Fruit fly (Drosophila melanogaster) whole organism: ENCODE measurements around the gene CG31797.

Experiments used
- CG8478 ChIP-seq: fragments of >200 bp; optimal IDR thresholded peaks from 2 replicates; lab custom pipeline; 2018; ENCODE audit warnings: inconsistent platforms
- Dll ChIP-seq: fragments of >200 bp; optimal IDR thresholded peaks from 2 replicates; lab custom pipeline; 2017
- EcR ChIP-seq, 2 experiments: fragments of >200 bp; optimal IDR thresholded peaks; 2 replicates each; lab custom pipeline; 2017; ENCODE audit warnings: missing biosample characterization in 2 of 2, missing genetic modification characterization in 2 of 2, missing genetic modification reagents in 2 of 2
- pan ChIP-seq: fragments of >200 bp; optimal IDR thresholded peaks from 2 replicates; lab custom pipeline; 2017
- psq ChIP-seq: fragments of >200 bp; optimal IDR thresholded peaks from 2 replicates; lab custom pipeline; 2017
- usp ChIP-seq: fragments of >200 bp; optimal IDR thresholded peaks from 2 replicates; lab custom pipeline; 2017; ENCODE audit warnings: missing biosample characterization, missing genetic modification characterization, mixed read lengths

The CG31797 gene

DNA sequence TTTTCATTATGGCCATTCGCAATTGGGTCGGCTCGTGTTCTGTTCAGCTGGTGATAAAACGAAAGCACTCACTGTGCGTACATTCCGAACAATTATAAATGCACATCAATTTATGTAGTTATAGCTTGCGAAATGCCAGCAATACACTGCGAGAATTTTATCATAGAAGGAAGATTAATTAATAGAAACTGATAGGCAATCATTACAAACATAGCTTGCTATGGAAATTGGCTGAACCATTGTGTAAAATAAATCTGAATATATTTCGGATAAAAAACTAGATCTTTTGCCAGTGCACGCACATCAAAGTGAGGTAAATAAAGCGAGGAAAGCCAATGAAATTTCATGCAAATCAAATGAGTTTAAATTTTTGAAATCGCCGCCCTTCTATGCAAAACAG lies 23.4 kb downstream of the CG31797 start:
- TF ChIP-seq EcR (GFP tag; optimal IDR thresholded peaks at IDR 0.05; lab: Kevin White, UChicago) (no peak), CG8478 (lab: Kevin White, UChicago) (no peak), Dll (lab: Kevin White, UChicago) (no peak), psq (lab: Kevin White, UChicago) (no peak), pan (lab: Kevin White, UChicago) (no peak), usp (GFP tag; lab: Kevin White, UChicago) (no peak)

DNA sequence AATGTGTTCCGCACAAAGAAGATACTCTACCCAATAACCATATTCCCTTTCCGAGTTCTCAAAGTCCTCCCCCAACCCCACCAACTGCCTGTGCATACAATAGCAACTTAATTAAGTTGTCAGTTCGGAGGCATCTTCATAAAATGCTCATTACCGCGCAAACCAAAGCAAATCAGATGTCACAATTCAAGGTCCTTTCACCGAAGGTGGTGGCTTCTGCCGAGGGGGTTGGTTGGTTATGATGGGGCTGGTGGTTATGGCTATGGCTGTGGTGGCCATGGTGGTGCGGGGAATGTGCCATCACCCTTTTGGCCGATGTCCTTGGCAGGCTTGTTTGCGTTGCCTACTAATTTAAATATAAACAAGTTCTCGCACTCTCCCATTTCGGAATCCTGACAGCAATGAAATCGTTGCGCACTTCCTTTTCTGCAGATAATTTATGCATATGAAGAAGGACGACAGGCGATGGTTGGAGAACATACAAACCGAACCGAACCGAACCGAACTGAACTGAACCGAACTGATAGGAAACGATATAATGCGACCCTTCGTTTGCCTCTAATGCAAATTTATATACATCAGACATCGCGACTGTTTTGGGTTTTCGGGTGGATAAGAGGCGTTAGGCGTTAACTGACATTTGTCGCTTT lies 26.3 kb downstream of the CG31797 start:
- no peak for TF ChIP-seq pan (lab: Kevin White, UChicago)
- no peak for TF ChIP-seq Dll (lab: Kevin White, UChicago)
- TF ChIP-seq psq (lab: Kevin White, UChicago), result no peak
- TF ChIP-seq CG8478 (lab: Kevin White, UChicago), result no peak
- no peak for TF ChIP-seq usp (GFP tag; lab: Kevin White, UChicago)
- TF ChIP-seq EcR (GFP tag; optimal IDR thresholded peaks at IDR 0.05; lab: Kevin White, UChicago), result no peak

DNA sequence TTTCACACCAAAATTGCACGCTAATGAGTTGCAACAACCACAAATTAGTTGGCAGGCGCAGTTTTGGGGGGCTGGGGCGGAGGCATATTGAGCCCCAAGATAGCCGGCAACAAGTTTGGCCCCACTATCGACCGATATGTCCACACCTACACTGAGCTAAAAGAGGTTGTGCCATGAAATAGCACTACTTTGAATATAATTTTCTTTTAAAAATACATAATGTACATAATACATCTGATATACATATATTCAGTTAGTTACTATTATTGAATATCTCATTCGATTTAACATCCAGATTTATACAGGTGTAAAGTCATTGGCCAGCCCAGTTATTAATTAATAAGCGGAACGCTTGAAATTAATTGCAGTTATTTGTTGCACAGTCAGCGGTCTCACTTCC lies 26.9 kb downstream of the CG31797 start:
- TF ChIP-seq psq (lab: Kevin White, UChicago), result no peak
- no peak for TF ChIP-seq EcR (GFP tag; optimal IDR thresholded peaks at IDR 0.05; lab: Kevin White, UChicago)
- no peak for TF ChIP-seq usp (GFP tag; lab: Kevin White, UChicago)
- TF ChIP-seq pan (lab: Kevin White, UChicago), result no peak
- TF ChIP-seq CG8478 (lab: Kevin White, UChicago), result no peak
- TF ChIP-seq Dll (lab: Kevin White, UChicago), result no peak

DNA sequence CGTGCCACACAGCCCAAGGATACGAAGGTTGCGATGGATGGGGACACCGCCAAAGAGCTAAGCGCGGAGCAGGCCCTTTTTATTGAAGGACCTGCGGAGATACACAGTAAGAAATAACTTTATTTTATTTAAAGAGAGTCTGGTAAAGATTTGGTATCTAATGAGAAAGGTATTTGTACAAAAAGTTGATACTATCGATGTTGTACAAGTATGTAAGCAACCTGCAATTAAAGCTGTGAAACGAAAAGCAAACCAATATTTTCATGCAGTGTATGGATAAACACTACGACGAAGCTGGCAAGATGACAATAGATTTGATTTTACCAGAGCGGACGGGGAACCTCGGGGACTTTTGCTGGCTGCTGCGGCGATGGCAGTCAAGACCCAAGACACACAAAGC lies 28.7 kb downstream of the CG31797 start:
- no peak for TF ChIP-seq EcR (GFP tag; optimal IDR thresholded peaks at IDR 0.05; lab: Kevin White, UChicago)
- TF ChIP-seq usp (GFP tag; lab: Kevin White, UChicago), result no peak
- TF ChIP-seq CG8478 (lab: Kevin White, UChicago), result no peak
- no peak for TF ChIP-seq pan (lab: Kevin White, UChicago)
- TF ChIP-seq psq (lab: Kevin White, UChicago), result no peak
- no peak for TF ChIP-seq Dll (lab: Kevin White, UChicago)

DNA sequence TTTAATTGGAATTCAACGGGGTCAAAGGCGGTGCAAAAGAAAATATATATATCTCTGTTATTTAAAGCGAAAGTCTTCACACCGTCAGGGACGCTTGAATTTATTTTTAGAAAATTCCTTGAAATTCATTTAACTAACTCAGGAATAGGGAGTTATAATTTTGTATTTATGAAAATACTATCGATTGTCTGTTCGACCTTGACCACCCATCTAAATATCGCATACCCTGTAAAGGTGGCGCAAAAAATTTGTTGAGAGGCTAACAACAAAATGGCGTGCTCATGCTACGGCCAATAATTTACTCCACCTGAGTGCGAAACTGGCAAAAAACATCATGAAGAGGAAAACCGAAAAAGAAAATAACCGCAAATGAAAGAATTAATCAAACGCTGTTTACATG lies 31.5 kb downstream of the CG31797 start:
- TF ChIP-seq pan (lab: Kevin White, UChicago) (peak; percentile 21), Dll (lab: Kevin White, UChicago) (no peak)

DNA sequence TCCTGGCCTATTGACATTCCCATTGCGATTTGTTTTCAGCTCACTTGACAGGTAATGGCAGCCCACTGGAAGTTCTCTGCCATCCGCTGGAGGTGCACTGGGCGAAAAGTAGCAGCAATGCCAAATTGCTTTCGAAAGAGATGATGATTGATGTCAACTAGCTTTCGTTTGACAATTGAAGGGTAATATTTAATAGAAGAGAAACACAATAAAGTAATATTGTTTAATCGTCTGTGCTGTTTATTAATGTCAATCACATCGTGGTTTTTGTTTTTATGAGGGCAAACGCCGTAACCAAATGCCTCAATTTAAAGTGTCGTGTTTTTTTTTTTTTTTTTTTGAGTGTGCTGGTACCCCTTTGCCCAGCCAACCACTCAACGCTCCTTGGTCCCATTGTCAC lies 33.0 kb downstream of the CG31797 start:
- TF ChIP-seq Dll (lab: Kevin White, UChicago) (no peak), pan (lab: Kevin White, UChicago) (no peak), usp (GFP tag; lab: Kevin White, UChicago) (no peak), CG8478 (lab: Kevin White, UChicago) (no peak), psq (lab: Kevin White, UChicago) (no peak), EcR (GFP tag; optimal IDR thresholded peaks at IDR 0.05; lab: Kevin White, UChicago) (no peak)

DNA sequence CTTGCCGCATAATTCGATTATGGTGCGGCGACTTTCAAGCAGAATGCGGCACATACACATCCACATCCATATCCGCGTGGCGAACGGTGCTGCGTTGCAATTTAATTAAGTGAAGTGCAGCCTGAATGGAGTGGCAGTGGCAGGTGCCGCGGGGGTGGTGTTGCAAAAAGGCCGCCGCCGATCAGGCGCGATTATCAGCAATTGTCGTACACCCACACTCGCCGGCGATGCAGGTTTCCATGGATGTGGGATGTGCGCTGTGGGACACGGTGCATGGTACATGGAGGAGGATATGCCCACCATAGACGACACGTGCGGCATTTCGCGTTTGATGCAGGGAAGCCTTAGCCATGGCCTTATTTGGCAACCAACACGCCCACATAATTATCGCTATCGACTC lies 34.4 kb downstream of the CG31797 start:
- no peak for TF ChIP-seq psq (lab: Kevin White, UChicago)
- no peak for TF ChIP-seq Dll (lab: Kevin White, UChicago)
- no peak for TF ChIP-seq usp (GFP tag; lab: Kevin White, UChicago)
- TF ChIP-seq EcR (GFP tag; optimal IDR thresholded peaks at IDR 0.05; lab: Kevin White, UChicago), result no peak
- TF ChIP-seq CG8478 (lab: Kevin White, UChicago), result no peak
- TF ChIP-seq pan (lab: Kevin White, UChicago), result no peak

DNA sequence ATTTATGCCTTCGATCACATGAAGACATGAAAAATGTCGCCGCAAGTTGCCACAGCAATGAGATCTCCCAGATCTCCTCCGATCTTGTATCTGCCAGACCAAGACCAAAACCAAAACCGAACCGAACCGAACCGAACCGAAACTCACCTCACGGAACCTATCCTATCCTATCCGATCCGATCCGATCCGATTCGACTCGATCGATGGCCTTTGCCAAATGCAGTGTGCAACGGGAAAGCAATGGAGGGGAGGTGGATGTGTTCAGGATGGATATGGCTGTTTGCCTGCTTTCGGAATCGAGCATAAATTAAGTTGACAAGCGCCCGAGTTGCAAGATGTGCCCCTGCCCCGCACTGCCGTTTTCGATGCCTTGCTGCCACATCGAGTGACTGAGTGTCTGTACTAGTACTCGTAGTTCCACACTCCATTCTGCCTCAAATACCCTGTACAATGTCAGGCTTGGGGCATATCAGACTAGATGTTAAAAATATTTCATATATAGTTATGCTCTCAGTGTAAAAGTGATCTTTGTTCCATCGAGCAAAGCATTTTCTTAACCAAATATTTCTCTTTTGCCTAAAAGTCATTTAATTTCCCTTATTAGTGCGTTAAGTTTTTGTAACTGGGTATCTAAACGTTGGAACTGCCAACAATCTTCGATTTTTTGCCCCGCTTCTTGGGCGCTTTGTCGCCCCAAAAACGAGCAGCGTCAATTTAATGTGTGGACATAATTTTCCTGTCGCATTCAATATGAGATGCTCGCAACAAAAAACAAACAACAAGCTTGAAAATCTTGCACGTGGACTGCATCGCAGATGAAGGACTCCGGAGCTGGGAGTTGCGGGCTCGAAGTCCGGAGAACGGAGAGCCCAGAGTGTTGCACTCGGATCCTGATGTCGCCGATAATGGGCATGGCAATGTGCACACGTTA lies 35.8 kb downstream of the CG31797 start:
- TF ChIP-seq pan (lab: Kevin White, UChicago) (peak; percentile 73), EcR (GFP tag; optimal IDR thresholded peaks at IDR 0.05; lab: Kevin White, UChicago) (peak in 1 of 2 experiments; percentile 55), psq (lab: Kevin White, UChicago) (no peak)

DNA sequence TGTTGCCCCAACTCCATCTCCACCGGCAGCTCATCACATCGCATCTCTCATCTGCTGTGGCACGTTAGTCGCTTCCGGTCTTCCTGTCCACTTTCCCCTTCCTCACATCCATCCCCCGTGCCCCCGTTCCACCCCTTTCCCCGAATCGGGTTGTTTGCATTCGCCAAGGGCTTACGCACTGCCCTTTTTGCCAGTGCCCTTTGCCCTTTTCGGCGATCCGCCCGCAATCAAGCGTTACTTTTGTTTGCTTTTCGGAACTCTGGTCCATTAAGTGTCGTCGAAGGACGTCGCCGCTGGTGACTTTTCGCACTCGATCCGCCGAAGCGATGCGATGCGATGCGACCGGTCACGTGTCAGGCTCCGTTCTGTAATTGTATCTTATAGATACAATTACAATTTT lies 39.7 kb downstream of the CG31797 start:
- TF ChIP-seq pan (lab: Kevin White, UChicago) (no peak), usp (GFP tag; lab: Kevin White, UChicago) (no peak), psq (lab: Kevin White, UChicago) (no peak), Dll (lab: Kevin White, UChicago) (no peak)

DNA sequence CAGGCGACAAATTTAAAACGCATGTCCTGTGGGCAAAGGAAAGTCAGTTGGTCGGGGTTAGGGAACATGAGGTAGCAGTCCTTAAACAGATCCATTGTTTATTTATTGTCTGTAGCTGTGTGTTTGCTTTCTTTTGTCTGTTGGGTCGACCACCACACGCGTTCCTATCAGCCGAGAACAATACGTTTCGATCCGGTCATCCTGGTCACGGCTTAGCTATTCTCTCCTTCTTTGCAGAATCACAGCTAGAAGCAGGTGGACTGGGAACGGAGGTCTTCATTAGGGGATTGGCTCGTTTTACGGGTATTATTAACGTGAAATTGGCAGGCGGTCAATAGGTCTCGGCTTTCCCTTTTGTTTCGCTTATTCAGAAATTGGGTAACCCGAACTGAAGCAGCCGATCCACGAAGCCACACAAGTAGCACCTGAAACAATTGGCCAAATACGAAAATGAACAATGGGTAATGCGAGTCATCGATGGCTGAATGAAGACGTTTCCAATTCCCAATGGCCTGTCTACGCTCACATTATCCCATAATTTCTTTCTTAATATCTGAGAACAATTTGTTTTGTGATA lies 41.9 kb downstream of the CG31797 start:
- no peak for TF ChIP-seq Dll (lab: Kevin White, UChicago)
- TF ChIP-seq CG8478 (lab: Kevin White, UChicago), result no peak
- TF ChIP-seq usp (GFP tag; lab: Kevin White, UChicago), result no peak
- TF ChIP-seq pan (lab: Kevin White, UChicago), result no peak
- no peak for TF ChIP-seq EcR (GFP tag; optimal IDR thresholded peaks at IDR 0.05; lab: Kevin White, UChicago)
- no peak for TF ChIP-seq psq (lab: Kevin White, UChicago)

DNA sequence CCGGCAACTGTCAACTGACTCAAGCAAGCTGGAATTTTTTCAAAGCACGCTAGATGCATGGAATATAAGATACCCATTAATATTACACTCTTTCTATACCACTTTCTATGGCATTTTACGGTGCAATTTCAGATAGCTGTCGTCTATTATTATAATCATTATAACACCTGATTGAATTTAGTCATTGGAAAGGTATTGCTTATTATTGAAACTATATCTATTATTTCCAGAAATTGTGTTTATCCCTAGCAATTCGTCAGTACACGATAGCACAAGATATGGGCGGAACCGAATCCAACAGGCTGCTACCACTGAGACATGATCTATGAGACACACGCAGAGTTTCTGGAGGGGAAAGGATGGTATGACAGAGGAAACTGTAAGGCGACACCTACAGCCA lies 42.6 kb downstream of the CG31797 start:
- TF ChIP-seq psq (lab: Kevin White, UChicago) (no peak), CG8478 (lab: Kevin White, UChicago) (no peak), pan (lab: Kevin White, UChicago) (no peak), Dll (lab: Kevin White, UChicago) (no peak), usp (GFP tag; lab: Kevin White, UChicago) (no peak), EcR (GFP tag; optimal IDR thresholded peaks at IDR 0.05; lab: Kevin White, UChicago) (no peak)
